Worm (Caenorhabditis elegans): ENCODE measurements around the gene lst-5.

The lst-5 gene

ce11 chrII:6992949-6993348 lies 29.8 kb upstream of the lst-5 start (continued):
- no peak for TF ChIP-seq pqm-1 (tag; optimal IDR thresholded peaks at IDR 0.05)
- TF ChIP-seq rnt-1 (tag; optimal IDR thresholded peaks at IDR 0.05), result no peak
- TF ChIP-seq efl-1 (optimal IDR thresholded peaks at IDR 0.05), result peak in 1 of 2 experiments; percentile 23
- TF ChIP-seq efl-1 (GFP tag; optimal IDR thresholded peaks at IDR 0.05 in 1 of 2), result no peak
- peak; percentile 48 for TF ChIP-seq ceh-8 (GFP tag; optimal IDR thresholded peaks at IDR 0.05)
- peak; percentile 50 for TF ChIP-seq xbp-1 (tag; optimal IDR thresholded peaks at IDR 0.05)
- TF ChIP-seq ces-1 (GFP tag; optimal IDR thresholded peaks at IDR 0.05), result peak; percentile 27
- peak; percentile 45 to 64 (median 57) for TF ChIP-seq ceh-82 (tag; optimal IDR thresholded peaks at IDR 0.05)
- no peak for TF ChIP-seq zip-4 (GFP tag; optimal IDR thresholded peaks at IDR 0.05)
- peak; percentile 43 for TF ChIP-seq pax-3 (tag; optimal IDR thresholded peaks at IDR 0.05)
- TF ChIP-seq nhr-71 (tag; optimal IDR thresholded peaks at IDR 0.05), result peak; percentile 78
- TF ChIP-seq unc-98 (GFP tag; IDR thresholded peaks at IDR 0.05), result no peak
- no peak for TF ChIP-seq nhr-84 (tag; optimal IDR thresholded peaks at IDR 0.05)
- no peak for TF ChIP-seq unc-62 (GFP tag; optimal IDR thresholded peaks at IDR 0.05)
- no peak for TF ChIP-seq nhr-11 (tag; optimal IDR thresholded peaks at IDR 0.05)
- peak; percentile 55 to 59 for TF ChIP-seq lsy-2 (tag; optimal IDR thresholded peaks at IDR 0.05)
- no peak for TF ChIP-seq Y116A8C.19 (tag; optimal IDR thresholded peaks at IDR 0.05; ENCODE audit: borderline replicate concordance)
- TF ChIP-seq dsc-1 (tag; optimal IDR thresholded peaks at IDR 0.05), result no peak
- TF ChIP-seq unc-30 (tag; optimal IDR thresholded peaks at IDR 0.05), result no peak
- TF ChIP-seq blmp-1 (tag; optimal IDR thresholded peaks at IDR 0.05), result no peak
- TF ChIP-seq F16B12.6 (tag; optimal IDR thresholded peaks at IDR 0.05), result no peak
- no peak for TF ChIP-seq fkh-4 (tag; optimal IDR thresholded peaks at IDR 0.05; ENCODE audit: borderline replicate concordance)
- no peak for TF ChIP-seq ztf-11 (tag; optimal IDR thresholded peaks at IDR 0.05)
- TF ChIP-seq sup-37 (GFP tag; optimal IDR thresholded peaks at IDR 0.05), result no peak
- TF ChIP-seq nhr-19 (GFP tag; conservative IDR thresholded peaks at IDR 0.05), result no peak
- TF ChIP-seq egl-13 (tag; optimal IDR thresholded peaks at IDR 0.05), result peak; percentile 55
- TF ChIP-seq C16A3.4 (tag; optimal IDR thresholded peaks at IDR 0.05), result no peak
- no peak for TF ChIP-seq nhr-237 (tag; optimal IDR thresholded peaks at IDR 0.05)
- no peak for TF ChIP-seq ceh-90 (tag; optimal IDR thresholded peaks at IDR 0.05)
- no peak for TF ChIP-seq nhr-85 (tag)
- no peak for TF ChIP-seq lir-3 (tag; optimal IDR thresholded peaks at IDR 0.05; ENCODE audit: poor library complexity)
- no peak for TF ChIP-seq ets-5 (GFP tag; IDR thresholded peaks at IDR 0.05)
- TF ChIP-seq C04F5.9 (tag; optimal IDR thresholded peaks at IDR 0.05), result no peak
- peak; percentile 64 for TF ChIP-seq nhr-47 (tag; optimal IDR thresholded peaks at IDR 0.05)
- peak; percentile 79 for TF ChIP-seq unc-86 (tag; optimal IDR thresholded peaks at IDR 0.05)
- peak in 1 of 3 experiments; percentile 41 for TF ChIP-seq dpl-1 (GFP tag; optimal IDR thresholded peaks at IDR 0.05)
- TF ChIP-seq mdl-1 (tag; optimal IDR thresholded peaks at IDR 0.05), result no peak
- no peak for TF ChIP-seq fos-1 (tag; optimal IDR thresholded peaks at IDR 0.05)

ce11 chrII:6994677-6995076 lies 28.0 kb upstream of the lst-5 start, which contains the start of gene unc-104:
TSS of gene unc-104 (plus strand) at chrII:6994987.
- TF ChIP-seq hlh-17 (GFP tag; optimal IDR thresholded peaks at IDR 0.05; ENCODE audit: borderline replicate concordance), result no peak
- peak; percentile 12 for TF ChIP-seq nhr-47 (tag; optimal IDR thresholded peaks at IDR 0.05)
- no peak for TF ChIP-seq dpl-1 (GFP tag; optimal IDR thresholded peaks at IDR 0.05)
- peak; percentile 14 for TF ChIP-seq zag-1 (tag; optimal IDR thresholded peaks at IDR 0.05)
- TF ChIP-seq lin-14 (GFP tag; optimal IDR thresholded peaks at IDR 0.05), result peak; percentile 71
- TF ChIP-seq jun-1 (tag; optimal IDR thresholded peaks at IDR 0.05), result no peak
- peak in 1 of 2 experiments; percentile 19 for TF ChIP-seq lsy-2 (tag; optimal IDR thresholded peaks at IDR 0.05)
- no peak for TF ChIP-seq ceh-90 (tag; optimal IDR thresholded peaks at IDR 0.05)
- TF ChIP-seq unc-86 (tag; optimal IDR thresholded peaks at IDR 0.05), result no peak
- TF ChIP-seq fkh-4 (tag; optimal IDR thresholded peaks at IDR 0.05; ENCODE audit: borderline replicate concordance), result no peak
- no peak for TF ChIP-seq hpl-2 (GFP tag; optimal IDR thresholded peaks at IDR 0.05)
- TF ChIP-seq grh-1 (GFP tag; IDR thresholded peaks at IDR 0.05), result no peak
- no peak for TF ChIP-seq pqm-1 (tag; optimal IDR thresholded peaks at IDR 0.05)
- no peak for TF ChIP-seq ceh-63 (GFP tag; optimal IDR thresholded peaks at IDR 0.05)
- TF ChIP-seq irx-1 (tag; optimal IDR thresholded peaks at IDR 0.05), result no peak
- TF ChIP-seq pax-3 (tag; optimal IDR thresholded peaks at IDR 0.05), result no peak
- TF ChIP-seq vab-15 (tag; optimal IDR thresholded peaks at IDR 0.05), result no peak
- no peak for TF ChIP-seq lin-39 (tag; optimal IDR thresholded peaks at IDR 0.05)
- TF ChIP-seq ceh-82 (tag; optimal IDR thresholded peaks at IDR 0.05), result no peak
- TF ChIP-seq Y116A8C.19 (tag; optimal IDR thresholded peaks at IDR 0.05; ENCODE audit: borderline replicate concordance), result no peak
- no peak for TF ChIP-seq dsc-1 (tag; optimal IDR thresholded peaks at IDR 0.05)
- no peak for TF ChIP-seq aha-1 (tag; optimal IDR thresholded peaks at IDR 0.05)
- no peak for TF ChIP-seq efl-3 (GFP tag; optimal IDR thresholded peaks at IDR 0.05)
- TF ChIP-seq nhr-11 (tag; optimal IDR thresholded peaks at IDR 0.05), result no peak
- TF ChIP-seq swsn-7 (tag; optimal IDR thresholded peaks at IDR 0.05), result no peak
- no peak for TF ChIP-seq egl-13 (tag; optimal IDR thresholded peaks at IDR 0.05)
- peak; percentile 21 for TF ChIP-seq nhr-71 (tag; optimal IDR thresholded peaks at IDR 0.05)
- no peak for TF ChIP-seq mdl-1 (tag; optimal IDR thresholded peaks at IDR 0.05)
